Worm (Caenorhabditis elegans): ENCODE measurements around the gene T21B4.15.

The T21B4.15 gene

ce11 chrII:12491936-12492335, 1.9 kb downstream of the T21B4.15 start, which contains the start of gene srz-6:
TSS of gene srz-6 (plus strand) at chrII:12492236.
- TF ChIP-seq daf-12 (tag; optimal IDR thresholded peaks at IDR 0.05), result no peak
- TF ChIP-seq pha-4 (GFP tag; IDR thresholded peaks at IDR 0.05), result no peak
- no peak for TF ChIP-seq pha-4 (tag; optimal IDR thresholded peaks at IDR 0.05)
- TF ChIP-seq snpc-1.2 (GFP tag; IDR thresholded peaks at IDR 0.05), result no peak
- no peak for TF ChIP-seq ces-1 (GFP tag; optimal IDR thresholded peaks at IDR 0.05)
- TF ChIP-seq egl-27 (tag; optimal IDR thresholded peaks at IDR 0.05), result no peak
- no peak for TF ChIP-seq F49E8.2 (tag; optimal IDR thresholded peaks at IDR 0.05; ENCODE audit: borderline replicate concordance)
- no peak for TF ChIP-seq nhr-77 (tag; optimal IDR thresholded peaks at IDR 0.05)
- no peak for TF ChIP-seq hlh-11 (tag; optimal IDR thresholded peaks at IDR 0.05)
- TF ChIP-seq nhr-10 (tag; optimal IDR thresholded peaks at IDR 0.05), result no peak
- no peak for TF ChIP-seq dve-1 (tag; optimal IDR thresholded peaks at IDR 0.05; ENCODE audit: insufficient read depth)
- no peak for TF ChIP-seq lin-29 (GFP tag; IDR thresholded peaks at IDR 0.05)
- no peak for TF ChIP-seq pqm-1 (tag; optimal IDR thresholded peaks at IDR 0.05)
- no peak for TF ChIP-seq zfp-3 (GFP tag; conservative IDR thresholded peaks at IDR 0.05)
- no peak for TF ChIP-seq R02D3.7 (tag; optimal IDR thresholded peaks at IDR 0.05)
- TF ChIP-seq tra-1 (GFP tag; IDR thresholded peaks at IDR 0.05), result no peak
- TF ChIP-seq F10B5.3 (tag; optimal IDR thresholded peaks at IDR 0.05), result no peak

- TF ChIP-seq pha-4 (GFP tag; IDR thresholded peaks at IDR 0.05) (0 out of 2 replicates have a peak, but pooled peaks have one; percentile 49), pha-4 (tag; optimal IDR thresholded peaks at IDR 0.05) (no peak), hlh-30 (tag; optimal IDR thresholded peaks at IDR 0.05; ENCODE audit: insufficient read depth) (no peak), set-16 (GFP tag; IDR thresholded peaks at IDR 0.05) (peak; percentile 98)
These were observed 4.1 kb downstream of the T21B4.15 start for ce11 chrII:12494067-12494477.

- TF ChIP-seq dmd-9 (GFP tag; IDR thresholded peaks at IDR 0.05) (peak; percentile 87), mxl-2 (GFP tag; conservative IDR thresholded peaks at IDR 0.05) (peak; percentile 73), F44E2.7 (GFP tag; IDR thresholded peaks at IDR 0.05) (peak; percentile 80; the same call in 1 of the 2 replicates), dmd-8 (GFP tag; IDR thresholded peaks at IDR 0.05) (peak; percentile 95), unc-62 (GFP tag; optimal IDR thresholded peaks at IDR 0.05 in 1 of 2) (peak in 1 of 2 experiments; percentile 79), unc-62 (tag; optimal IDR thresholded peaks at IDR 0.05) (no peak), lim-7 (GFP tag; IDR thresholded peaks at IDR 0.05) (peak; percentile 98), ceh-44 (GFP tag; IDR thresholded peaks at IDR 0.05) (peak; percentile 92), F49E8.2 (tag; optimal IDR thresholded peaks at IDR 0.05; ENCODE audit: borderline replicate concordance) (peak; percentile 49), spr-3 (GFP tag; optimal IDR thresholded peaks at IDR 0.05) (peak; percentile 81), nhr-237 (tag; optimal IDR thresholded peaks at IDR 0.05) (no peak), daf-8 (GFP tag; IDR thresholded peaks at IDR 0.05) (0 out of 2 replicates have a peak, but pooled peaks have one; percentile 71), zip-2 (tag; optimal IDR thresholded peaks at IDR 0.05) (peak; percentile 60), spr-1 (tag; optimal IDR thresholded peaks at IDR 0.05) (peak; percentile 79), madf-9 (GFP tag; conservative IDR thresholded peaks at IDR 0.05) (peak; percentile 87), hif-1 (tag; optimal IDR thresholded peaks at IDR 0.05) (peak; percentile 5 to 68), ces-1 (GFP tag; optimal IDR thresholded peaks at IDR 0.05) (no peak), nhr-6 (tag; optimal IDR thresholded peaks at IDR 0.05) (peak; percentile 48), snpc-1.2 (GFP tag; IDR thresholded peaks at IDR 0.05) (peak; percentile 88), ceh-20 (GFP tag; IDR thresholded peaks at IDR 0.05) (peak; percentile 78), zfp-3 (GFP tag; conservative IDR thresholded peaks at IDR 0.05) (peak; percentile 73), skn-1 (tag; optimal IDR thresholded peaks at IDR 0.05) (no peak), ceh-32 (tag; optimal IDR thresholded peaks at IDR 0.05; ENCODE audit: poor library complexity) (peak; percentile 2), nhr-42 (GFP tag; IDR thresholded peaks at IDR 0.05) (peak; percentile 78; the same call in 1 of the 2 replicates), mep-1 (tag; optimal IDR thresholded peaks at IDR 0.05) (no peak), arid-1 (GFP tag; conservative IDR thresholded peaks at IDR 0.05) (peak; percentile 91), mxl-3 (GFP tag; optimal IDR thresholded peaks at IDR 0.05) (peak; percentile 42), zip-11 (GFP tag; IDR thresholded peaks at IDR 0.05) (0 out of 2 replicates have a peak, but pooled peaks have one; percentile 53), unc-130 (GFP tag; optimal IDR thresholded peaks at IDR 0.05) (peak; percentile 63), F37D6.2 (tag; optimal IDR thresholded peaks at IDR 0.05) (peak; percentile 53), snpc-4 (tag; optimal IDR thresholded peaks at IDR 0.05) (peak; percentile 71), zfp-2 (tag; optimal IDR thresholded peaks at IDR 0.05) (peak; percentile 48)
These were observed 4.6 kb downstream of the T21B4.15 start, which contains the start of gene col-85 for ce11 chrII:12494556-12495131. TSS of gene col-85 (minus strand) at chrII:12495095.
